Fruit fly (Drosophila melanogaster) whole organism, embryonic: ENCODE data around the gene CG31957.

ENCODE experiments used
- Blimp-1 ChIP-seq: fragments of 200-800 bp; sonication (Bioruptor generic); optimal IDR thresholded peaks from 3 replicates; lab custom pipeline; 2018; ENCODE audit warnings: missing biosample characterization, missing genetic modification characterization, mild to moderate bottlenecking, moderate library complexity, missing genetic modification reagents
- CG10209 ChIP-seq: fragments of 200-800 bp; sonication (Bioruptor generic); optimal IDR thresholded peaks from 3 replicates; lab custom pipeline; 2017; ENCODE audit warnings: missing biosample characterization, mild to moderate bottlenecking, missing genetic modification characterization, missing genetic modification reagents
- CG10267 ChIP-seq: fragments of 200-800 bp; sonication (Bioruptor generic); optimal IDR thresholded peaks from 2 replicates; lab custom pipeline; 2018; ENCODE audit warnings: missing biosample characterization, mild to moderate bottlenecking, missing genetic modification characterization, moderate library complexity
- CG10274 ChIP-seq: fragments of 200-800 bp; sonication (Bioruptor generic); optimal IDR thresholded peaks from 3 replicates; lab custom pipeline; 2017; ENCODE audit warnings: missing biosample characterization, mild to moderate bottlenecking, missing genetic modification characterization
- CG10321 ChIP-seq: fragments of 200-800 bp; sonication (Bioruptor generic); IDR thresholded peaks from 2 replicates; pipeline ENCODE4 v1.3.6; 2022; ENCODE audit warnings: missing biosample characterization, missing genetic modification characterization
- CG11696 ChIP-seq: fragments of 200-800 bp; sonication (Bioruptor generic); IDR thresholded peaks from 2 replicates; pipeline ENCODE4 v1.3.6; 2022; ENCODE audit warnings: missing biosample characterization, missing genetic modification characterization
- CG12104 ChIP-seq: fragments of 200-800 bp; sonication (Bioruptor generic); optimal IDR thresholded peaks from 3 replicates; lab custom pipeline; 2016; ENCODE audit warnings: missing biosample characterization, missing genetic modification characterization
- CG13624 ChIP-seq: fragments of 200-800 bp; sonication (Bioruptor generic); optimal IDR thresholded peaks from 2 replicates; lab custom pipeline; 2016; ENCODE audit warnings: missing biosample characterization, missing genetic modification characterization
- CG15696 ChIP-seq: fragments of 200-800 bp; sonication (Bioruptor generic); optimal IDR thresholded peaks from 2 replicates; lab custom pipeline; 2019; ENCODE audit warnings: missing biosample characterization, mild to moderate bottlenecking, missing genetic modification characterization, moderate library complexity
- CG16863 ChIP-seq: fragments of 200-800 bp; sonication (Bioruptor generic); optimal IDR thresholded peaks from 3 replicates; lab custom pipeline; 2016; ENCODE audit warnings: missing biosample characterization, missing genetic modification characterization
- CG17361 ChIP-seq: fragments of 200-800 bp; sonication (Bioruptor generic); IDR thresholded peaks from 3 replicates; pipeline ENCODE4 v1.3.6; 2022; ENCODE audit warnings: missing biosample characterization, missing genetic modification characterization
- CG18262 ChIP-seq: fragments of 200-800 bp; optimal IDR thresholded peaks from 3 replicates; lab custom pipeline; 2019; ENCODE audit warnings: missing biosample characterization, mild to moderate bottlenecking, missing genetic modification characterization, moderate library complexity
- CG1832 ChIP-seq: fragments of 200-800 bp; sonication (Bioruptor generic); optimal IDR thresholded peaks from 2 replicates; lab custom pipeline; 2017; ENCODE audit warnings: missing biosample characterization, mild to moderate bottlenecking, missing genetic modification characterization, inconsistent platforms
- CG32532 ChIP-seq: fragments of 200-800 bp; sonication (Bioruptor generic); IDR thresholded peaks from 2 replicates; pipeline ENCODE4 v1.3.6; 2022; ENCODE audit warnings: missing biosample characterization, missing genetic modification characterization
- CG7271 ChIP-seq: fragments of 200-800 bp; sonication (Bioruptor generic); optimal IDR thresholded peaks from 2 replicates; lab custom pipeline; 2018; ENCODE audit warnings: missing biosample characterization, mild to moderate bottlenecking, missing genetic modification characterization, moderate library complexity
- CG7928 ChIP-seq: fragments of 200-800 bp; sonication (Bioruptor generic); optimal IDR thresholded peaks from 2 replicates; lab custom pipeline; 2017; ENCODE audit warnings: missing biosample characterization, mild to moderate bottlenecking, missing genetic modification characterization
- CG7987 ChIP-seq: fragments of 200-800 bp; sonication (Bioruptor generic); optimal IDR thresholded peaks from 2 replicates; lab custom pipeline; 2018; ENCODE audit warnings: missing biosample characterization, mild to moderate bottlenecking, missing genetic modification characterization, moderate library complexity
- CG8089 ChIP-seq: fragments of 200-800 bp; sonication (Bioruptor generic); optimal IDR thresholded peaks from 3 replicates; lab custom pipeline; 2016; ENCODE audit warnings: missing biosample characterization, missing genetic modification characterization
- CG9437 ChIP-seq: fragments of 200-800 bp; sonication (Bioruptor generic); optimal IDR thresholded peaks from 2 replicates; lab custom pipeline; 2018; ENCODE audit warnings: missing biosample characterization, mild to moderate bottlenecking, missing genetic modification characterization
- CG9727 ChIP-seq: fragments of 200-800 bp; sonication (Bioruptor generic); optimal IDR thresholded peaks from 3 replicates; lab custom pipeline; 2017; ENCODE audit warnings: missing biosample characterization, mild to moderate bottlenecking, missing genetic modification characterization
- CG9876 ChIP-seq: fragments of 200-800 bp; sonication (Bioruptor generic); optimal IDR thresholded peaks from 2 replicates; lab custom pipeline; 2016; ENCODE audit warnings: missing biosample characterization, missing genetic modification characterization
- CoRest ChIP-seq: fragments of 200-800 bp; sonication (Bioruptor generic); optimal IDR thresholded peaks from 3 replicates; lab custom pipeline; 2018; ENCODE audit warnings: missing biosample characterization, mild to moderate bottlenecking, missing genetic modification characterization, moderate library complexity
- CrebB ChIP-seq: fragments of 200-800 bp; sonication (Bioruptor generic); optimal IDR thresholded peaks from 3 replicates; lab custom pipeline; 2018; ENCODE audit warnings: missing biosample characterization, mild to moderate bottlenecking, missing genetic modification characterization
- H2.0 ChIP-seq: fragments of 200-800 bp; sonication (Bioruptor generic); IDR thresholded peaks from 2 replicates; pipeline ENCODE4 v1.3.6; 2022; ENCODE audit warnings: missing biosample characterization, missing genetic modification characterization
- HLH54F ChIP-seq: fragments of 200-800 bp; sonication (Bioruptor generic); optimal IDR thresholded peaks from 3 replicates; lab custom pipeline; 2016; ENCODE audit warnings: missing biosample characterization, missing genetic modification characterization
- Lhr ChIP-seq: fragments of 200-800 bp; sonication (Bioruptor generic); optimal IDR thresholded peaks from 3 replicates; lab custom pipeline; 2017; ENCODE audit warnings: mild to moderate bottlenecking, missing biosample characterization, missing genetic modification reagents, missing genetic modification characterization
- Sry-δ ChIP-seq: fragments of 200-800 bp; sonication (Bioruptor generic); optimal IDR thresholded peaks from 2 replicates; lab custom pipeline; 2016; ENCODE audit warnings: missing biosample characterization, missing genetic modification characterization
- abd-A ChIP-seq: fragments of 200-800 bp; sonication (Bioruptor generic); optimal IDR thresholded peaks from 3 replicates; lab custom pipeline; 2019; ENCODE audit warnings: missing biosample characterization, mild to moderate bottlenecking, missing genetic modification characterization, moderate library complexity
- ac ChIP-seq: fragments of 200-800 bp; sonication (Bioruptor generic); optimal IDR thresholded peaks from 3 replicates; lab custom pipeline; 2017; ENCODE audit warnings: missing biosample characterization, mild to moderate bottlenecking, missing genetic modification characterization
- bsh ChIP-seq, 2 experiments: fragments of 200-800 bp; sonication (Bioruptor generic); optimal IDR thresholded peaks; 2 replicates each; lab custom pipeline; 2017 to 2018; ENCODE audit warnings: mild to moderate bottlenecking in 2 of 2, missing biosample characterization in 2 of 2, missing genetic modification characterization in 2 of 2, moderate library complexity in 1 of 2
- chif ChIP-seq, 2 experiments: fragments of 200-800 bp; sonication (Bioruptor generic); optimal IDR thresholded peaks; 3 replicates each; lab custom pipeline; 2016; ENCODE audit warnings: missing biosample characterization in 2 of 2, missing genetic modification characterization in 2 of 2
- chinmo ChIP-seq: fragments of 200-800 bp; sonication (Bioruptor generic); IDR thresholded peaks from 4 replicates; pipeline ENCODE4 v1.3.6; 2022; ENCODE audit warnings: missing biosample characterization, missing genetic modification characterization; ENCODE audit not compliant: partially characterized antibody
- chm ChIP-seq: fragments of 200-800 bp; sonication (Bioruptor generic); IDR thresholded peaks from 2 replicates; pipeline ENCODE4 v1.3.6; 2022; ENCODE audit warnings: missing biosample characterization, missing genetic modification characterization
- danr ChIP-seq: fragments of 200-800 bp; sonication (Bioruptor generic); IDR thresholded peaks from 2 replicates; pipeline ENCODE4 v1.3.6; 2022; ENCODE audit warnings: missing biosample characterization, missing genetic modification characterization
- dmrt99B ChIP-seq: fragments of 200-800 bp; sonication (Bioruptor generic); optimal IDR thresholded peaks from 2 replicates; lab custom pipeline; 2018; ENCODE audit warnings: missing biosample characterization, mild to moderate bottlenecking, missing genetic modification characterization, moderate library complexity
- eve ChIP-seq, 2 experiments: fragments of >200 bp; optimal IDR thresholded peaks; 2 replicates each; lab custom pipeline; 2017; ENCODE audit warnings: missing biosample characterization in 2 of 2, missing genetic modification characterization in 2 of 2
- fd102C ChIP-seq: fragments of 200-800 bp; sonication (Bioruptor generic); optimal IDR thresholded peaks from 2 replicates; lab custom pipeline; 2018; ENCODE audit warnings: missing biosample characterization, mild to moderate bottlenecking, missing genetic modification characterization, moderate library complexity
- fd3F ChIP-seq: fragments of 200-800 bp; sonication (Bioruptor generic); optimal IDR thresholded peaks from 2 replicates; lab custom pipeline; 2018; ENCODE audit warnings: missing biosample characterization, mild to moderate bottlenecking, missing genetic modification characterization, moderate library complexity
- hth ChIP-seq: fragments of >200 bp; optimal IDR thresholded peaks from 2 replicates; lab custom pipeline; 2017; ENCODE audit warnings: inconsistent platforms
- insv ChIP-seq, 2 experiments: fragments of 200-800 bp; sonication (Bioruptor generic); optimal IDR thresholded peaks; 3 replicates each; lab custom pipeline; 2016 to 2018; ENCODE audit warnings: missing biosample characterization in 2 of 2, missing genetic modification characterization in 2 of 2
- jumu ChIP-seq: fragments of 200-800 bp; sonication (Bioruptor generic); optimal IDR thresholded peaks from 3 replicates; lab custom pipeline; 2016; ENCODE audit warnings: missing biosample characterization, missing genetic modification characterization
- klu ChIP-seq: fragments of 200-800 bp; sonication (Bioruptor generic); IDR thresholded peaks from 2 replicates; pipeline ENCODE4 v1.3.6; 2022; ENCODE audit warnings: missing biosample characterization, missing genetic modification characterization
- kni ChIP-seq: fragments of 200-800 bp; sonication (Bioruptor generic); optimal IDR thresholded peaks from 3 replicates; lab custom pipeline; 2017; ENCODE audit warnings: mild to moderate bottlenecking, missing biosample characterization, missing genetic modification reagents, missing genetic modification characterization
- pan ChIP-seq, 4 experiments: fragments of >200 bp in 3 of 4; fragments of 200-800 bp in 1 of 4; sonication (Bioruptor generic) in 1 of 4; optimal IDR thresholded peaks in 3 of 4; IDR thresholded peaks in 1 of 4; 2 replicates each; pipeline versions ENCODE4 v1.3.6 to Lab custom; 2017 to 2022; ENCODE audit warnings: missing biosample characterization in 2 of 4, missing genetic modification characterization in 2 of 4, mixed read lengths in 1 of 4
- prd ChIP-seq, 3 experiments: fragments of >200 bp in 2 of 3; fragments of 200-800 bp in 1 of 3; sonication (Bioruptor generic) in 1 of 3; optimal IDR thresholded peaks in 2 of 3; IDR thresholded peaks in 1 of 3; 2 replicates in 2 of 3; 3 replicates in 1 of 3; pipeline versions ENCODE4 v1.3.6 to Lab custom; 2017 to 2022; ENCODE audit warnings: missing biosample characterization in 1 of 3, missing genetic modification characterization in 1 of 3
- pum ChIP-seq: fragments of 200-800 bp; sonication (Bioruptor generic); optimal IDR thresholded peaks from 2 replicates; lab custom pipeline; 2016; ENCODE audit warnings: missing biosample characterization, missing genetic modification characterization
- row ChIP-seq: fragments of 200-800 bp; sonication (Bioruptor generic); IDR thresholded peaks from 3 replicates; pipeline ENCODE4 v1.3.6; 2022; ENCODE audit warnings: missing biosample characterization, missing genetic modification characterization
- slbo ChIP-seq: fragments of 200-800 bp; sonication (Bioruptor generic); IDR thresholded peaks from 2 replicates; pipeline ENCODE4 v1.3.6; 2022; ENCODE audit warnings: missing biosample characterization, missing genetic modification characterization
- tio ChIP-seq: fragments of 200-800 bp; sonication (Bioruptor generic); optimal IDR thresholded peaks from 2 replicates; lab custom pipeline; 2017; ENCODE audit warnings: missing biosample characterization, missing genetic modification characterization, inconsistent platforms
- unc-4 ChIP-seq: fragments of 200-800 bp; sonication (Bioruptor generic); IDR thresholded peaks from 2 replicates; pipeline ENCODE4 v1.3.6; 2022; ENCODE audit warnings: missing biosample characterization, missing genetic modification characterization; ENCODE audit not compliant: partially characterized antibody

Gene CG31957

dm6 chr2L:3825413-3825812 is 46.8 kb downstream of the CG31957 start, which contains the start of gene slp1 (continued):
- TF ChIP-seq CG15696 (tag; lab: Kevin White, UChicago) = peak; percentile 6
- no peak for TF ChIP-seq slbo (GFP tag; lab: Robert Waterston, UW)
- TF ChIP-seq row (GFP tag; lab: Robert Waterston, UW) = no peak
- no peak for TF ChIP-seq CG18262 (tag; lab: Kevin White, UChicago)
- no peak for TF ChIP-seq CG13624
- no peak for TF ChIP-seq prd (optimal IDR thresholded peaks at IDR 0.05; lab: Kevin White, UChicago)
- TF ChIP-seq prd (GFP tag; IDR thresholded peaks at IDR 0.05; lab: Robert Waterston, UW) = no peak; the same call in 2 of the 3 replicates
- TF ChIP-seq Lhr (GFP tag; lab: Kevin White, UChicago) = no peak
- TF ChIP-seq pum (GFP tag; lab: Kevin White, UChicago) = no peak
- TF ChIP-seq CoRest (tag; lab: Kevin White, UChicago) = peak; percentile 26
- TF ChIP-seq CG10274 (GFP tag; lab: Kevin White, UChicago) = no peak
- TF ChIP-seq CG16863 = no peak
- no peak for TF ChIP-seq tio (GFP tag; lab: Kevin White, UChicago)
- TF ChIP-seq fd102C (GFP tag; lab: Kevin White, UChicago) = peak; percentile 12
- TF ChIP-seq danr (GFP tag; lab: Robert Waterston, UW) = no peak
- TF ChIP-seq CG1832 (GFP tag; lab: Kevin White, UChicago) = peak; percentile 94
- TF ChIP-seq klu = no peak
- no peak for TF ChIP-seq CG32532 (GFP tag; lab: Robert Waterston, UW)
- TF ChIP-seq HLH54F (GFP tag; lab: Kevin White, UChicago) = no peak
- TF ChIP-seq chinmo (GFP tag; lab: Robert Waterston, UW) = 0 out of 4 replicates have a peak, but pooled peaks have one; percentile 44
- TF ChIP-seq pan (optimal IDR thresholded peaks at IDR 0.05; lab: Kevin White, UChicago) = no peak
- TF ChIP-seq pan (GFP tag; optimal IDR thresholded peaks at IDR 0.05 in 1 of 2, IDR thresholded peaks at IDR 0.05 in 1 of 2) = no peak
- TF ChIP-seq CG9727 (GFP tag; lab: Kevin White, UChicago) = no peak
- TF ChIP-seq ac (GFP tag; lab: Kevin White, UChicago) = no peak
- TF ChIP-seq CG7928 (GFP tag; lab: Kevin White, UChicago) = no peak
- peak; percentile 12; the same call in 1 of the 2 replicates for TF ChIP-seq chm
- TF ChIP-seq CG9437 (GFP tag; lab: Kevin White, UChicago) = no peak
- TF ChIP-seq abd-A (tag; lab: Kevin White, UChicago) = peak; percentile 74
- TF ChIP-seq Blimp-1 = no peak
- TF ChIP-seq CG10267 (tag; lab: Kevin White, UChicago) = no peak
- TF ChIP-seq CrebB (tag; lab: Kevin White, UChicago) = no peak
- no peak for TF ChIP-seq CG8089 (GFP tag; lab: Kevin White, UChicago)
- no peak for TF ChIP-seq fd3F (GFP tag; lab: Kevin White, UChicago)
- peak in 1 of 2 experiments; percentile 20 for TF ChIP-seq insv (GFP tag; optimal IDR thresholded peaks at IDR 0.05; lab: Kevin White, UChicago)
- no peak for TF ChIP-seq dmrt99B (tag; lab: Kevin White, UChicago)
- no peak for TF ChIP-seq Sry-δ (GFP tag; lab: Kevin White, UChicago)
- TF ChIP-seq hth = no peak
- TF ChIP-seq CG10321 = peak; percentile 92
- TF ChIP-seq CG7987 (GFP tag; lab: Kevin White, UChicago) = no peak
- TF ChIP-seq chif (GFP tag; optimal IDR thresholded peaks at IDR 0.05; lab: Kevin White, UChicago) = peak in 1 of 2 experiments; percentile 3
- no peak for TF ChIP-seq CG11696 (GFP tag; lab: Robert Waterston, UW)
- TF ChIP-seq jumu = no peak
- no peak for TF ChIP-seq CG10209
- no peak for TF ChIP-seq CG17361 (GFP tag; lab: Robert Waterston, UW)
- no peak for TF ChIP-seq unc-4 (GFP tag; lab: Robert Waterston, UW)
- TF ChIP-seq eve (GFP tag; optimal IDR thresholded peaks at IDR 0.05; lab: Kevin White, UChicago) = no peak
- no peak for TF ChIP-seq CG12104 (GFP tag; lab: Kevin White, UChicago)
- no peak for TF ChIP-seq H2.0 (GFP tag; lab: Robert Waterston, UW)
- TF ChIP-seq kni (GFP tag; lab: Kevin White, UChicago) = peak; percentile 51
- no peak for TF ChIP-seq CG7271
- TF ChIP-seq CG9876 = no peak
- TF ChIP-seq bsh (GFP tag; optimal IDR thresholded peaks at IDR 0.05; lab: Kevin White, UChicago) = no peak
